Worm (Caenorhabditis elegans) whole organism, L4/young adult: ENCODE results near the gene srx-21.

Experiments
- W03F9.2 ChIP-seq: fragments of 150-350 bp; optimal IDR thresholded peaks from 2 replicates; lab custom pipeline; 2014; ENCODE audit warnings: missing biosample characterization, missing genetic modification characterization
- dao-5 ChIP-seq: sonication (generic microtip); optimal IDR thresholded peaks from 2 replicates; lab custom pipeline; 2016; ENCODE audit warnings: missing genotype, missing genetic modification characterization, moderate library complexity, missing compliant biosample characterization
- him-1 ChIP-seq: sonication (generic microtip); optimal IDR thresholded peaks from 2 replicates; lab custom pipeline; 2016; ENCODE audit warnings: missing genotype, missing genetic modification reagents, missing genetic modification characterization, missing compliant biosample characterization

srx-21 gene

DNA sequence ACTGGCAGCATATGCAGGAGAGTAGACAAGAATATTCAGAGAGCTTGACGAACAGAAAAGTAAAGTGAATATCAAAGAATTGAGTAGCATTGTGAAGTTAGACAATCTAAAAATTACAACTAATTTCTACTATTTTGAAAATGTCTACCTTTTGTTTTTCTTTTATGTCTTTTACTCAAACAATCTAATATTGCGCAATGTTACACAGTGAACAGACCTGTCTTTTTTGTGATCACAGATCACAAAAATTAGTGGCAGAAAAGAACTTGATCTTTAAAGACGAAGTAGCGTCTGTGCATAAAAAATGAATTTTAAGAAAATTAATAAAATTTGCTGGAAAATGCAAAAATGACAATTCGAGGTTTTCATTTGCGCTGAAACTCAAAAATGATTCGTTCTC is 22.2 kb downstream of the srx-21 start:
- no peak for TF ChIP-seq dao-5
- TF ChIP-seq W03F9.2, result no peak
- TF ChIP-seq him-1, result no peak

ce11 chrV:699489-700129 is 22.8 kb downstream of the srx-21 start, which contains the start of the genes ugt-29 and srx-5:
Gene ugt-29 (minus strand): TSS chrV:699589.
Gene srx-5 (plus strand): TSS chrV:700079.
- TF ChIP-seq W03F9.2, result no peak
- no peak for TF ChIP-seq him-1
- TF ChIP-seq dao-5, result no peak

DNA sequence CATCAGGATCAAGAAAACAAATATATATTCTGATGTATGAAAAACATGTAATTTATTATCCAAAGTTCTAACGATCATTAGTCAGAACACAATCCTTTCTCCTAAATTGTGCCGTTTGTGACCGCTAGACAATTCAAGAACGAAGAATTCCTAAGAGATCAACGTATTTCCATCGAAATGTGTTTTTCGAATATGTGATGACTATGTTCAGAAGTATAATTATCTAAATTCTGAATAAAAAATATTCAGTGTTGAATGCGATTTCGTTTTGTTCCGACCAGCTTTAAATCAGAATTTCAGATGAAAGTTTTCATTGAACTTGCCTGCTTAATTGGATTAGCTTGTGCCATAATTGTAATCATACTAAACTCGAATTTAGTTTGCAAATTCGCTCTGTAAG is 25.4 kb downstream of the srx-21 start, which contains the start of gene srbc-37:
TSS of gene srbc-37 (plus strand) at position 301 of the 400 bp plus-strand sequence.
- TF ChIP-seq dao-5 (no peak), W03F9.2 (no peak), him-1 (no peak)

DNA sequence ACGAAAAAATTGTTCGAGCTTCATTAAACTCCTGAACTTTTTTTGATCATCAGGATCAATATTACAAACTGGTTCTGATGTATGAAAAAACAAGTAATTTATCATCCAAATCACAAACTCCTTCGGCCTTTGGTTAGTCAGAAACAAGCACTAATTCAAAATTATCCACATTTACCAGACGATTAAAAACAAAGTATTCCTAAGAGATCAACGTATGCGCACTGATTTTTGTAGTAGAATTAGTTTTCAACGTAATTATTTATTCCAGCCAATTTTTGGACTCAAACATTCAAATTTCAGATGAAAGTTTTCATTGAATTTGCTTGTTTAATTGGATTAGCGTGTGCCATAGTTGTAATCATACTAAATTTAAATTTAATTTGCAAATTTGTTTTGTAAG is 30.1 kb downstream of the srx-21 start, which contains the start of gene srbc-38:
TSS of gene srbc-38 (plus strand) at position 301 of the 400 bp plus-strand sequence.
- no peak for TF ChIP-seq W03F9.2
- no peak for TF ChIP-seq dao-5
- no peak for TF ChIP-seq him-1

- TF ChIP-seq W03F9.2 (no peak), dao-5 (no peak), him-1 (no peak)
These were observed 32.0 kb downstream of the srx-21 start, which contains the start of gene srbc-39 for ce11 chrV:708808-709207. Gene srbc-39 (plus strand): TSS chrV:709108.

DNA sequence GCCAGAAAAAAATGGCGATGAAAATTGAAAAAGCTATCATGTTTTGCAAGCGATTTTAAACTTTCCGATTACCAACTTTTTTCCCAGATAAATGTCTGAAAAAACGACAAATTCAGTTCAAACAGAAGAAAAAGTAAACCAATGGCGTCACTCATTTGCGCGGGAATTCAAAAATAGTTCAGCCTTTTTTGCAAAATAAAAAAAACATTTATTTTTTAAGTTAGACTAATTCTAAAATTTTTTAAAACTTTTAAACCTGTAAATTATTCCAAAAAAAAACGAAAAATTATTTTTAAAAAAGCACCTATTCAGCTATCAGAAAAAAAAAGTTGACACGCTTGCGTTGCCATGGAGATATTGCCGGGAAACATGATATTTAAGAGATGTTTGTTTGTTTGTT is 36.0 kb downstream of the srx-21 start, which contains the start of gene cyp-33C11:
TSS of gene cyp-33C11 (minus strand) at position 101 of the 400 bp plus-strand sequence.
- TF ChIP-seq him-1 (no peak), dao-5 (no peak), W03F9.2 (no peak)

DNA sequence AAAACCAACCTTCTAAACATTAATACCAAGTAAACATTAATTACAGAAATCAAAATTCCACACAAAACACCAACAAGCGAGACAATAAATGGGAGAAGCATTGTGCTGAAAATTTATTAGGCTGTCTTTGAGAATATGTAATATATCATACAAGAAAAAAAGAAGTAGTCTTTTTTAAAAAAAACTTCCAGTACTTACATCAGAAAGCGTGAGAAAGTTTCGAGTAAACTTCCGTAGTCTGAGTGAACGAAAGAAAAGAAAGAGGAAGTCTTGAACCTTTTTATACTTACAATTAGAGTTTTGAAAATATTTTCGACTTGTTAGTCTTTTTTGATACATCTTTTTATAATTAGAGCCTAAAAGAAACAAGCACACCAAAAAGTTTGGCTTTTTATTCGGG is 42.9 kb downstream of the srx-21 start, which contains the start of gene srbc-40:
TSS of gene srbc-40 (minus strand) at position 101 of the 400 bp plus-strand sequence.
- TF ChIP-seq dao-5 (no peak), W03F9.2 (no peak), him-1 (no peak)

ce11 chrV:722889-723288 is 46.1 kb downstream of the srx-21 start:
- TF ChIP-seq him-1 (no peak), dao-5 (no peak), W03F9.2 (no peak)

ce11 chrV:723895-724352 is 47.1 kb downstream of the srx-21 start, which contains the start of gene fbxb-72:
Gene fbxb-72 (minus strand): TSS chrV:723952.
- TF ChIP-seq dao-5 (no peak), him-1 (no peak), W03F9.2 (no peak)

DNA sequence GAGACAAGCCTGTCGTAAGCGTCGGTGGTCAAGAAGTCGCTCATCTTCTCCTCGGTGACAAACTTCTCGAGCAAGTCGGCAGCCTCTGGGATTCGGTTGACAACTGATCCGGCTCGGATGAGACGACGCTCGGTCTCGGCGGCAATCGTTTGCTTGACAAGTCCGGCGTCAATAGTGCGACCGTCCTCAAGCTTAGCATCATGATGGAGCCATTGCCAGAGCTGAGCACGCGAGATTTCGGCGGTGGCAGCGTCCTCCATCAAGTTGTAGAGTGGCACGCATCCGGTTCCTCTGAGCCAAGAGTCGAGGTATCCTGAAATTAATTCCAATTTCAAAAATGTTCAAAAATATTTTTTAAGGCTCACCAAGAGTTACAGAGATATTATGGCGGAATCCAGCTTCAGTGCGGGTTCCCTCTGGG is 47.6 kb downstream of the srx-21 start:
- TF ChIP-seq W03F9.2 (no peak), dao-5 (no peak), him-1 (no peak)

DNA sequence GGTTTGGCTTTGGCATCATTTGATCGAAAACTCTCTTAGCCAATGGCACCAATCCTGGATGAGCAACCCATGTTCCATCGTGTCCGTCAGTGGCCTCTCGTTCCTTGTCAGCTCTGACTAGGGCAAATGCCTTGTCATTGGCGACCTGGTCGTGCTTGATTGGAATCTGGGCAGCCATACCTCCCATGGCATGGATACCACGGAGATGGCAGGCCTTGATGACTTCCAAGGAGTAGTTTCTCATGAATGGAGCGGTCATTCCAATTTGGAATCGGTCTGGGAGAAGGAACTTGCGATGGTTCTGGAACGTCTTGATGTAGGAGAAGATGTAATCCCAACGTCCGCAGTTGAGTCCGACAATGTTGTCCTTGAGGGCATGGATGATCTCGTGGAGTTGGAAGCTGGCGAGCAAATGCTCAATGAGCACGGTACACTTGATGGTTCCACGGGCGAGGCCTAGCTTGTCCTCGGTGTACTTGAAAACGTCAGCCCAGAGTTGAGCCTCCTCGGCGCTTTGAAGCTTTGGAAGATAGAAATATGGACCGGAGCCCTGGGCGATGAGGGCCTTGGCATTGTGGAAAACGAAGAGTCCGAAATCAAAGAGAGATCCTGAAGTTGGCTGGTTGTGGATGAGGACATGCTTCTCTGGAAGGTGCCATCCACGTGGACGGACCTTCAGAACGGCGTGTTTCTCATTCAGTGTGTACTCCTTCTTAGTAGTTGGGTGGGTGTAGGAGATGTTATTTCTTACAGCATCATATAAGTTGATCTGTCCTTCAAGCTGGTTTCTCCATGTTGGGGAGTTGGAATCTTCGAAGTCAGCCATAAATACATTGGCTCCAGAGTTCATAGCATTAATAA is 48.3 kb downstream of the srx-21 start:
- TF ChIP-seq him-1 (no peak), dao-5 (no peak), W03F9.2 (no peak)

- TF ChIP-seq W03F9.2 (no peak), dao-5 (no peak), him-1 (no peak)
These were observed 49.2 kb downstream of the srx-21 start for ce11 chrV:725807-726572.

- TF ChIP-seq W03F9.2 (no peak), dao-5 (no peak), him-1 (no peak)
These were observed 50.0 kb downstream of the srx-21 start for ce11 chrV:726573-727483.
